Worm (Caenorhabditis elegans): ENCODE data around the gene F19B10.4.

F19B10.4 gene

DNA sequence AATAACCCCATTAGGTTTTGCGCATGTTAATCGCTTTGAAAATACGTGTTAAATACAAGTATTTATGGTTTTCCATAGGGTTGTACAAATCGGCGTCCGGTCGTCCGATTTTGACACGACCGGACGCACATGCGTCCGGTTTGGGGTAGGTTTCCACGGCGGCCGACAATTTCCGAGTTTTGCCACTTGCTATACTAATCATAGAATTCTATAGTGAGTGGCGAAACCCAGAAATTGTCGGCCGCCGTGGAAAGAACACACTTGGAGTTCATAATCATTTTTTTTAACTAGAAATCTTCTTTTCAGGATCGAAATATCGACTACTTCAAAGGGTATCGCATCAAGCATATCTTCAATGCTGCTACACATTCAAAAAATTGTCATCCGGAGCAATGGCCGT lies 25.1 kb upstream of the F19B10.4 start:
- TF ChIP-seq ceh-43 (GFP tag; optimal IDR thresholded peaks at IDR 0.05) = no peak
- TF ChIP-seq nhr-12 (tag; optimal IDR thresholded peaks at IDR 0.05) = no peak
- no peak for TF ChIP-seq unc-62 (GFP tag; optimal IDR thresholded peaks at IDR 0.05)
- TF ChIP-seq M03D4.4 (tag; optimal IDR thresholded peaks at IDR 0.05) = no peak
- TF ChIP-seq ztf-11 (tag; optimal IDR thresholded peaks at IDR 0.05) = no peak
- no peak for TF ChIP-seq drap-1 (GFP tag; optimal IDR thresholded peaks at IDR 0.05)
- no peak for TF ChIP-seq zip-8 (tag; optimal IDR thresholded peaks at IDR 0.05)
- no peak for TF ChIP-seq flh-1 (GFP tag; optimal IDR thresholded peaks at IDR 0.05)
- no peak for TF ChIP-seq lin-32 (GFP tag; optimal IDR thresholded peaks at IDR 0.05)
- no peak for TF ChIP-seq snpc-4 (tag; optimal IDR thresholded peaks at IDR 0.05)
- TF ChIP-seq bed-3 (GFP tag; optimal IDR thresholded peaks at IDR 0.05) = no peak
- no peak for TF ChIP-seq elt-3 (tag; optimal IDR thresholded peaks at IDR 0.05)
- no peak for TF ChIP-seq mab-5 (tag; optimal IDR thresholded peaks at IDR 0.05)
- no peak for TF ChIP-seq nhr-2 (tag; optimal IDR thresholded peaks at IDR 0.05)
- no peak for TF ChIP-seq nhr-237 (tag; optimal IDR thresholded peaks at IDR 0.05)

DNA sequence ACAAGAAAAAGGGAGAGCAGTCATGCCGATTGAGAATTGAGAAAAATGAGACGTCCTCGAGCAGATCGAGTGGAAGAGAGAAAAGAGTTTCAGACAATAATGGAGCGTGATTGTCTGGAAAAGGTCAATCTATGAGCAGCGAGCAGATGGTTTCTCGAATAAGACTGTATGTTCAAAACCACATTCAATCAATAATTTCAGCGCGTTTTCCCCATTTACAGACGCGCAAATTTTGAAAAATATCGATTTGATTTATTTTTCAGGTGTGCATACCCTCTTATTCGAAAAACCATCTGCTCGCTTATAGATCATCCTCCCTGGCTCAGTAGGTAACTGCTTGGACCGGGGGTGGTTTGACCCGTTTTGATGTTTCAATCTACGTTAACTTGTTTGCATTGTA lies 20.6 kb upstream of the F19B10.4 start, which contains the start of gene fbxb-31:
TSS of gene fbxb-31 (minus strand) at position 101 of the 400 bp plus-strand sequence.
- no peak for TF ChIP-seq flh-1 (GFP tag; optimal IDR thresholded peaks at IDR 0.05)
- TF ChIP-seq nhr-2 (tag; optimal IDR thresholded peaks at IDR 0.05) = no peak
- TF ChIP-seq sem-2 (GFP tag; optimal IDR thresholded peaks at IDR 0.05) = no peak
- TF ChIP-seq cnd-1 (tag; optimal IDR thresholded peaks at IDR 0.05) = no peak
- no peak for TF ChIP-seq elt-1 (tag; optimal IDR thresholded peaks at IDR 0.05; ENCODE audit: borderline replicate concordance, insufficient read depth)
- no peak for TF ChIP-seq ceh-83 (GFP tag; optimal IDR thresholded peaks at IDR 0.05)

DNA sequence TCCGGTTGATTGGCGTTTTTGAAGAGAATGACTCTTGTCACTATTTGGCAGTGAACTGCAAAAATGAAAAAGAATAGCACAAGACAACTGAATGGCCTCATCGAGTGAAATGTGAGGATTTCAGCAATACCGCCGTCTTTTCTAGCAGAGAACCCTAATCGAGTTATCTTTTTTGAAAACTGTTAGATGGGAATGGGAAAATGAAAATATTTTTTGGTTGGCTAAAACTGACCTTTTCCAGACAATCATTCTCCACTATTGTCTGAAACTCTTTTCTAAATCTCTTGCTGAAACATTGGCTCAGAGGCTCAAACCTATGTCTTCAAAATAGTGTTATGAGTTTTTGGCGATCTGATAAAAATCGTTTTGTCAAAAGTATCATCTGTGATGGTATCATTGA lies 19.7 kb upstream of the F19B10.4 start, which contains the start of gene M151.10:
TSS of gene M151.10 (minus strand) at position 101 of the 400 bp plus-strand sequence.
- TF ChIP-seq zip-8 (tag; optimal IDR thresholded peaks at IDR 0.05) (no peak), elt-1 (tag; optimal IDR thresholded peaks at IDR 0.05; ENCODE audit: borderline replicate concordance, insufficient read depth) (no peak), nhr-12 (tag; optimal IDR thresholded peaks at IDR 0.05) (no peak), ces-1 (GFP tag; optimal IDR thresholded peaks at IDR 0.05) (no peak), ztf-11 (tag; optimal IDR thresholded peaks at IDR 0.05) (no peak), sptf-1 (tag; optimal IDR thresholded peaks at IDR 0.05) (no peak), lsy-2 (tag; optimal IDR thresholded peaks at IDR 0.05) (no peak), M03D4.4 (tag; optimal IDR thresholded peaks at IDR 0.05) (no peak), lin-32 (GFP tag; optimal IDR thresholded peaks at IDR 0.05) (no peak), nhr-237 (tag; optimal IDR thresholded peaks at IDR 0.05) (no peak), nhr-76 (tag; optimal IDR thresholded peaks at IDR 0.05) (no peak), elt-3 (tag; optimal IDR thresholded peaks at IDR 0.05) (no peak), nhr-2 (tag; optimal IDR thresholded peaks at IDR 0.05) (no peak), unc-120 (tag; optimal IDR thresholded peaks at IDR 0.05; ENCODE audit: poor library complexity, severe bottlenecking) (no peak), drap-1 (GFP tag; optimal IDR thresholded peaks at IDR 0.05) (no peak), snpc-4 (tag; optimal IDR thresholded peaks at IDR 0.05) (no peak), mls-2 (tag; optimal IDR thresholded peaks at IDR 0.05) (no peak)

DNA sequence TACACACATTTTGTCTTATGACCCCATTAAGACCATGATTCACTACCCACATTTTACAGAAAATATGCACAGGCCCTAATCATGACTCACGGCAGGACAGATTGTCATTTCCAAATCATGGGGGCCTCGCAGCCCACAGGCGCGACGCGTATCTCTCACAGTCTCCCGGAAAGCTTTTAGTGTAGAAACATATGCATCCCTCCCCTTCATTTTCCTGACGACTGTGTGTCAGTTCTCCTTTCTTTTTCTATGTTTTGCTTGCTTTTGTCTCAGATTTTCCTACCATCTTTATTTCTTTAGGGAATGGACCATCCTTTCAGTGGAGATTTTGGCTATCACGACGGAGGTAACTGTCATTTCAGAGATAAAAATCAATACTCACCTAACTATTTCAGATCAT lies 18.7 kb upstream of the F19B10.4 start, which contains the start of gene M151.1:
TSS of gene M151.1 (plus strand) at position 301 of the 400 bp plus-strand sequence.
- TF ChIP-seq ham-2 (GFP tag; optimal IDR thresholded peaks at IDR 0.05) (no peak), ceh-83 (GFP tag; optimal IDR thresholded peaks at IDR 0.05) (no peak), nhr-76 (tag; optimal IDR thresholded peaks at IDR 0.05) (no peak), nhr-12 (tag; optimal IDR thresholded peaks at IDR 0.05) (no peak), pha-4 (tag; optimal IDR thresholded peaks at IDR 0.05) (no peak), ces-1 (GFP tag; optimal IDR thresholded peaks at IDR 0.05) (no peak), flh-1 (GFP tag; optimal IDR thresholded peaks at IDR 0.05) (no peak), nhr-237 (tag; optimal IDR thresholded peaks at IDR 0.05) (no peak), snpc-4 (tag; optimal IDR thresholded peaks at IDR 0.05) (no peak)

DNA sequence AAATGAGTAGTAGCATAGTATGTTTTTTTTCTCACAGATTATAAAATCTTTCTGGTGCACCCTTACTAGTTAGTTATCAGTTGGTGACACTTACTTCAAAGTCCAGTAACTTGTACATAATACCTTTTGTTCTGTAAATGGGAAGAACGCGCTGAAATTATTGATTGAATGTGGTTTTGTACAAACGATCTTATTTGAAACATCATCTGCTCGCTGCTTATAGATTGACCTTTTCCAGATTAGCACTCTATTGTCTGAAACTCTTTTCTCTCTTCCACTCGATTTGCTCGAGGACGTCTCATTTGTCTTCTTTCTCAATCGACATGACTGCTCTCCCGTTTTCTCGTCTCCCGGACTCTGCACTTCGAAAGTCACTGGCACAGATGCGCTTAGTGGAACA lies 12.8 kb upstream of the F19B10.4 start, which contains the start of gene fbxb-33:
TSS of gene fbxb-33 (plus strand) at position 301 of the 400 bp plus-strand sequence.
- TF ChIP-seq elt-3 (tag; optimal IDR thresholded peaks at IDR 0.05) = no peak
- TF ChIP-seq nhr-28 (tag; optimal IDR thresholded peaks at IDR 0.05) = no peak
- no peak for TF ChIP-seq zip-8 (tag; optimal IDR thresholded peaks at IDR 0.05)

DNA sequence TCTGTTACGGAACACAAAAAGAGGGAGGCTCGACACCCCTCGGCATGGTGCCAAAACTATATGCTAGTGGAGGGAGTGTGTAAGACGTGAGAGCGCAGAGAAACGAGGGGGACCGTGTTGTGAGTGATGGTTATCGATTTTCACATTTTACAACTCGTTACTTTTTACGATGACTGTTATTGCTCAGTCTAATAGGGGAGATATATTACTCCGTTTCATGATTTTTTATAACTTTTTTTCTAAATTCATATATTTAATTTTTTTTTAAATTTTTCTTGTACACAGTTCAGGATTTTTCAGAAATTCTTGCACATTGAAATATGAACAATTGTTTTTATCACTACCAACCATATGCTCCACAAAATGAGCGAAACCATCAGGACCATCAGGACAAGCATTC lies 4.5 kb upstream of the F19B10.4 start, which contains the start of gene F19B10.5:
TSS of gene F19B10.5 (plus strand) at position 301 of the 400 bp plus-strand sequence.
- TF ChIP-seq nhr-76 (tag; optimal IDR thresholded peaks at IDR 0.05) = no peak
- TF ChIP-seq M03D4.4 (tag; optimal IDR thresholded peaks at IDR 0.05) = no peak
- TF ChIP-seq ceh-83 (GFP tag; optimal IDR thresholded peaks at IDR 0.05) = no peak
- TF ChIP-seq lin-32 (GFP tag; optimal IDR thresholded peaks at IDR 0.05) = no peak
- TF ChIP-seq ceh-43 (GFP tag; optimal IDR thresholded peaks at IDR 0.05) = no peak
- no peak for TF ChIP-seq hlh-1 (tag; optimal IDR thresholded peaks at IDR 0.05)
- TF ChIP-seq elt-1 (tag; optimal IDR thresholded peaks at IDR 0.05; ENCODE audit: borderline replicate concordance, insufficient read depth) = no peak
- no peak for TF ChIP-seq snpc-4 (tag; optimal IDR thresholded peaks at IDR 0.05)
- no peak for TF ChIP-seq tbx-8 (GFP tag; optimal IDR thresholded peaks at IDR 0.05)
- no peak for TF ChIP-seq bed-3 (GFP tag; optimal IDR thresholded peaks at IDR 0.05)
- TF ChIP-seq sem-2 (GFP tag; optimal IDR thresholded peaks at IDR 0.05) = no peak
- no peak for TF ChIP-seq flh-1 (GFP tag; optimal IDR thresholded peaks at IDR 0.05)
- TF ChIP-seq nhr-237 (tag; optimal IDR thresholded peaks at IDR 0.05) = no peak
- no peak for TF ChIP-seq ceh-39 (tag; optimal IDR thresholded peaks at IDR 0.05)
- no peak for TF ChIP-seq mab-5 (tag; optimal IDR thresholded peaks at IDR 0.05)
- TF ChIP-seq drap-1 (GFP tag; optimal IDR thresholded peaks at IDR 0.05) = no peak
- TF ChIP-seq nhr-28 (tag; optimal IDR thresholded peaks at IDR 0.05) = no peak
- TF ChIP-seq elt-3 (tag; optimal IDR thresholded peaks at IDR 0.05) = no peak
- TF ChIP-seq lsy-2 (tag; optimal IDR thresholded peaks at IDR 0.05) = no peak
- TF ChIP-seq nhr-12 (tag; optimal IDR thresholded peaks at IDR 0.05) = no peak

Measured in whole organism, mixed stage, embryonic.